Fruit fly (Drosophila melanogaster): ENCODE results near the gene CG32022.
A peak's percentile ranks its signal among the peaks of the same experiment; 100 is the strongest.

The CG32022 gene

DNA sequence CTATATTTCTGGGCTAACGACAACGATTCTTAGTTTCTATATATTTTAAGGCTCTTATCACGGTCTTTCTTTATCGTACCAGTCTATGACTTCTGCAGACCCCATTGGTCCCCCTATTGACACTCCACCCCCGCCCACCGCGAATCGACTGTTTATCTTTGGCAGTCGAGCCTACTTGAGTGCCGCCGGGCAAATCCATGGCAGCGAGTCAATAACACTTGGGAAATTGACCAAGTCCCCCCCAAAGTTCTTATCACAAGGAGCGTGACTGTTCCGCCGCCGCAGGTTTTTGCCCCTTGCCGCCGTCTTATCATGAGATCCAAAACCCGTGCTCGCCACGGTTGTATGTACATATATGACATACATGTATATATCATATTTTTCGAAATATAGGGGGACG lies 21.5 kb downstream of the CG32022 start (continued):
- peak; percentile 56 for TF ChIP-seq CG8281 (tag; optimal IDR thresholded peaks at IDR 0.05)
- TF ChIP-seq C15 (GFP tag; IDR thresholded peaks at IDR 0.05) = no peak
- no peak for TF ChIP-seq YL-1 (GFP tag; optimal IDR thresholded peaks at IDR 0.05)
- TF ChIP-seq HmgZ (tag; optimal IDR thresholded peaks at IDR 0.05) = no peak
- peak; percentile 99 for TF ChIP-seq sug (tag; optimal IDR thresholded peaks at IDR 0.05)
- no peak for TF ChIP-seq dimm (GFP tag; IDR thresholded peaks at IDR 0.05)
- TF ChIP-seq CG15479 (GFP tag; optimal IDR thresholded peaks at IDR 0.05) = no peak
- peak; percentile 1 for TF ChIP-seq tap (tag; optimal IDR thresholded peaks at IDR 0.05)
- TF ChIP-seq zfh1 (GFP tag; IDR thresholded peaks at IDR 0.05) = no peak
- TF ChIP-seq CG16815 (GFP tag; optimal IDR thresholded peaks at IDR 0.05) = no peak
- TF ChIP-seq sens (GFP tag) = peak; percentile 48
- no peak for TF ChIP-seq CG18764 (GFP tag; optimal IDR thresholded peaks at IDR 0.05)
- no peak for TF ChIP-seq kah (GFP tag; optimal IDR thresholded peaks at IDR 0.05)
- no peak for TF ChIP-seq CG11456 (GFP tag; IDR thresholded peaks at IDR 0.05)
- peak; percentile 30; the same call in 1 of the 2 replicates for TF ChIP-seq Adf1 (GFP tag; IDR thresholded peaks at IDR 0.05)
- TF ChIP-seq zen2 (GFP tag; IDR thresholded peaks at IDR 0.05; ENCODE audit: partially characterized antibody) = no peak
- no peak for TF ChIP-seq CG13123 (GFP tag; optimal IDR thresholded peaks at IDR 0.05)
- TF ChIP-seq Gsc (GFP tag; IDR thresholded peaks at IDR 0.05) = no peak
- TF ChIP-seq bab2 (GFP tag; optimal IDR thresholded peaks at IDR 0.05) = no peak
- no peak for TF ChIP-seq CG34224 (GFP tag; IDR thresholded peaks at IDR 0.05; ENCODE audit: partially characterized antibody)
- no peak for TF ChIP-seq CG10267 (tag; optimal IDR thresholded peaks at IDR 0.05)
- TF ChIP-seq CG13624 (GFP tag; optimal IDR thresholded peaks at IDR 0.05) = no peak
- TF ChIP-seq sim (GFP tag; IDR thresholded peaks at IDR 0.05) = 0 out of 2 replicates have a peak, but pooled peaks have one; percentile 6
- no peak for TF ChIP-seq CG8478 (optimal IDR thresholded peaks at IDR 0.05)
- TF ChIP-seq H2.0 (GFP tag; IDR thresholded peaks at IDR 0.05) = no peak
- no peak for TF ChIP-seq Fer1 (GFP tag; optimal IDR thresholded peaks at IDR 0.05)
- TF ChIP-seq sob (GFP tag; IDR thresholded peaks at IDR 0.05) = no peak
- TF ChIP-seq CG9437 (GFP tag; optimal IDR thresholded peaks at IDR 0.05) = no peak
- no peak for TF ChIP-seq Opbp (GFP tag; IDR thresholded peaks at IDR 0.05; ENCODE audit: partially characterized antibody)
- no peak for TF ChIP-seq repo (GFP tag; optimal IDR thresholded peaks at IDR 0.05)
- 0 out of 2 replicates have a peak, but pooled peaks have one; percentile 32 for TF ChIP-seq Awh (GFP tag; IDR thresholded peaks at IDR 0.05)
- no peak for TF ChIP-seq CG12236 (GFP tag; optimal IDR thresholded peaks at IDR 0.05)
- TF ChIP-seq mirr (GFP tag; optimal IDR thresholded peaks at IDR 0.05) = peak; percentile 93
- TF ChIP-seq CG17612 (GFP tag; IDR thresholded peaks at IDR 0.05) = no peak
- no peak for TF ChIP-seq mam (GFP tag; optimal IDR thresholded peaks at IDR 0.05)
- no peak for TF ChIP-seq CG10209 (GFP tag; optimal IDR thresholded peaks at IDR 0.05)
- peak; percentile 7 for TF ChIP-seq CG7745 (tag; optimal IDR thresholded peaks at IDR 0.05)
- peak; percentile 83 for TF ChIP-seq exex (tag; optimal IDR thresholded peaks at IDR 0.05)
- TF ChIP-seq tna (GFP tag; IDR thresholded peaks at IDR 0.05; ENCODE audit: partially characterized antibody) = 0 out of 2 replicates have a peak, but pooled peaks have one; percentile 7
- no peak for TF ChIP-seq CG18476 (GFP tag; optimal IDR thresholded peaks at IDR 0.05)
- TF ChIP-seq CG12071 (GFP tag; optimal IDR thresholded peaks at IDR 0.05) = no peak
- TF ChIP-seq CG11247 (GFP tag; IDR thresholded peaks at IDR 0.05) = peak; percentile 35; the same call in 1 of the 2 replicates
- TF ChIP-seq dm (GFP tag; optimal IDR thresholded peaks at IDR 0.05) = no peak
- TF ChIP-seq CG17829 (tag; optimal IDR thresholded peaks at IDR 0.05) = no peak
- TF ChIP-seq dati (GFP tag; IDR thresholded peaks at IDR 0.05) = no peak
- TF ChIP-seq HHEX (GFP tag; optimal IDR thresholded peaks at IDR 0.05) = peak; percentile 21
- TF ChIP-seq zen (tag; optimal IDR thresholded peaks at IDR 0.05) = no peak
- no peak for TF ChIP-seq pita (GFP tag; optimal IDR thresholded peaks at IDR 0.05)
- no peak for TF ChIP-seq B-H2 (GFP tag; optimal IDR thresholded peaks at IDR 0.05)
- TF ChIP-seq CG8359 (GFP tag; optimal IDR thresholded peaks at IDR 0.05; ENCODE audit: borderline replicate concordance) = no peak
- TF ChIP-seq ftz-f1 (GFP tag; optimal IDR thresholded peaks at IDR 0.05) = peak; percentile 60
- no peak for TF ChIP-seq ewg (GFP tag; optimal IDR thresholded peaks at IDR 0.05)
